Fruit fly (Drosophila melanogaster) whole organism, embryonic: Measurements from ENCODE around the gene CG42534.

Experiments
- Antp ChIP-seq: fragments of 200-800 bp; sonication (Bioruptor generic); optimal IDR thresholded peaks from 3 replicates; lab custom pipeline; 2016; ENCODE audit warnings: missing biosample characterization, missing genetic modification characterization
- CG12769 ChIP-seq: fragments of 200-800 bp; sonication (Bioruptor generic); optimal IDR thresholded peaks from 2 replicates; lab custom pipeline; 2019; ENCODE audit warnings: missing biosample characterization, mild to moderate bottlenecking, missing genetic modification characterization, moderate library complexity
- CG14014 ChIP-seq: fragments of 200-800 bp; sonication (Bioruptor generic); IDR thresholded peaks from 2 replicates; pipeline ENCODE4 v1.3.6; 2022; ENCODE audit warnings: missing biosample characterization, missing genetic modification characterization
- CG15269 ChIP-seq: fragments of 200-800 bp; sonication (Bioruptor generic); optimal IDR thresholded peaks from 2 replicates; lab custom pipeline; 2018; ENCODE audit warnings: missing biosample characterization, mild to moderate bottlenecking, missing genetic modification characterization, moderate library complexity
- CG17359 ChIP-seq: fragments of 200-800 bp; sonication (Bioruptor generic); optimal IDR thresholded peaks from 3 replicates; lab custom pipeline; 2018; ENCODE audit warnings: missing biosample characterization, mild to moderate bottlenecking, missing genetic modification characterization, moderate library complexity
- CG2120 ChIP-seq: fragments of 200-800 bp; sonication (Bioruptor generic); optimal IDR thresholded peaks from 3 replicates; lab custom pipeline; 2016; ENCODE audit warnings: missing biosample characterization, missing genetic modification characterization
- CG4820 ChIP-seq: fragments of 200-800 bp; sonication (Bioruptor generic); optimal IDR thresholded peaks from 3 replicates; lab custom pipeline; 2016; ENCODE audit warnings: missing biosample characterization, missing genetic modification characterization
- Jarid2 ChIP-seq: fragments of 200-800 bp; sonication (Bioruptor generic); optimal IDR thresholded peaks from 3 replicates; lab custom pipeline; 2017; ENCODE audit warnings: mild to moderate bottlenecking, missing biosample characterization, missing genetic modification reagents, missing genetic modification characterization
- Xrp1 ChIP-seq: fragments of 200-800 bp; sonication (Bioruptor generic); IDR thresholded peaks from 2 replicates; pipeline ENCODE4 v1.3.6; 2022; ENCODE audit warnings: missing biosample characterization, missing genetic modification characterization
- ap ChIP-seq: fragments of 200-800 bp; sonication (Bioruptor generic); IDR thresholded peaks from 2 replicates; pipeline ENCODE4 v1.3.6; 2022; ENCODE audit warnings: missing biosample characterization, missing genetic modification characterization
- bcd ChIP-seq: fragments of 200-800 bp; sonication (Bioruptor generic); optimal IDR thresholded peaks from 2 replicates; lab custom pipeline; 2017; ENCODE audit warnings: missing biosample characterization, mild to moderate bottlenecking, missing genetic modification characterization
- cwo ChIP-seq: fragments of 200-800 bp; sonication (Bioruptor generic); optimal IDR thresholded peaks from 3 replicates; lab custom pipeline; 2017; ENCODE audit warnings: missing biosample characterization, missing genetic modification characterization, mild to moderate bottlenecking, moderate library complexity, missing genetic modification reagents
- da ChIP-seq: fragments of 200-800 bp; sonication (Bioruptor generic); optimal IDR thresholded peaks from 2 replicates; lab custom pipeline; 2016; ENCODE audit warnings: missing biosample characterization, missing genetic modification characterization
- esg ChIP-seq: fragments of 200-800 bp; sonication (Bioruptor generic); conservative IDR thresholded peaks from 2 replicates; pipeline ENCODE4 v1.3.6; 2022; ENCODE audit warnings: missing biosample characterization, missing genetic modification characterization
- ind ChIP-seq: fragments of 200-800 bp; sonication (Bioruptor generic); optimal IDR thresholded peaks from 3 replicates; lab custom pipeline; 2016; ENCODE audit warnings: missing biosample characterization, missing genetic modification characterization
- prd ChIP-seq, 3 experiments: fragments of >200 bp in 2 of 3; fragments of 200-800 bp in 1 of 3; sonication (Bioruptor generic) in 1 of 3; optimal IDR thresholded peaks in 2 of 3; IDR thresholded peaks in 1 of 3; 2 replicates in 2 of 3; 3 replicates in 1 of 3; pipeline versions ENCODE4 v1.3.6 to Lab custom; 2017 to 2022; ENCODE audit warnings: missing biosample characterization in 1 of 3, missing genetic modification characterization in 1 of 3
- sens ChIP-seq: fragments of 200-800 bp; sonication (Bioruptor generic); peaks from one replicate; lab custom pipeline; 2016; ENCODE audit warnings: missing biosample characterization, missing genetic modification characterization
- sim ChIP-seq: fragments of 200-800 bp; sonication (Bioruptor generic); IDR thresholded peaks from 2 replicates; pipeline ENCODE4 v1.3.6; 2022; ENCODE audit warnings: missing biosample characterization, missing genetic modification characterization
- ttk ChIP-seq: fragments of 200-800 bp; sonication (Bioruptor generic); IDR thresholded peaks from 2 replicates; pipeline ENCODE4 v2.1.2; 2022; ENCODE audit warnings: missing biosample characterization, missing genetic modification characterization
- zen ChIP-seq: fragments of 200-800 bp; sonication (Bioruptor generic); optimal IDR thresholded peaks from 3 replicates; lab custom pipeline; 2018; ENCODE audit warnings: missing biosample characterization, mild to moderate bottlenecking, missing genetic modification characterization, moderate library complexity

Gene CG42534

dm6 chr3R:27421810-27422209 is 81.4 kb downstream of the CG42534 start (continued):
- TF ChIP-seq CG12769 (tag; lab: Kevin White, UChicago) (peak; percentile 32), esg (peak; percentile 7; the same call in 1 of the 2 replicates), CG14014 (GFP tag; lab: Robert Waterston, UW) (peak; percentile 42; the same call in 1 of the 2 replicates), ttk (0 out of 2 replicates have a peak, but pooled peaks have one; percentile 17), ind (GFP tag; lab: Kevin White, UChicago) (peak; percentile 28), CG17359 (peak; percentile 24), Xrp1 (GFP tag; lab: Robert Waterston, UW) (peak; percentile 19; the same call in 1 of the 2 replicates), da (GFP tag; lab: Kevin White, UChicago) (no peak), cwo (peak; percentile 10), CG4820 (GFP tag; lab: Kevin White, UChicago) (peak; percentile 22), sens (GFP tag; lab: Kevin White, UChicago) (peak; percentile 45), prd (optimal IDR thresholded peaks at IDR 0.05; lab: Kevin White, UChicago) (no peak), prd (GFP tag; IDR thresholded peaks at IDR 0.05; lab: Robert Waterston, UW) (0 out of 3 replicates have a peak, but pooled peaks have one; percentile 32), bcd (GFP tag; lab: Kevin White, UChicago) (peak; percentile 23), Antp (GFP tag; lab: Kevin White, UChicago) (peak; percentile 3), ap (GFP tag; lab: Robert Waterston, UW) (0 out of 2 replicates have a peak, but pooled peaks have one; percentile 7), CG15269 (peak; percentile 20), zen (tag; lab: Kevin White, UChicago) (no peak), sim (GFP tag; lab: Robert Waterston, UW) (no peak), Jarid2 (GFP tag; lab: Kevin White, UChicago) (no peak), CG2120 (GFP tag; lab: Kevin White, UChicago) (peak; percentile 41)
